Worm (Caenorhabditis elegans) whole organism, L3 larva: Measurements from ENCODE around the gene ssp-10.

ENCODE experiments used
- ZK546.5 ChIP-seq: sonication (generic microtip); optimal IDR thresholded peaks from 2 replicates; lab custom pipeline; 2017; ENCODE audit warnings: missing biosample characterization, missing genetic modification characterization
- ama-1 ChIP-seq: fragments of 150-350 bp; optimal IDR thresholded peaks from 2 replicates; lab custom pipeline; 2018
- ceh-16 ChIP-seq: sonication (generic microtip); optimal IDR thresholded peaks from 2 replicates; lab custom pipeline; 2017; ENCODE audit warnings: missing biosample characterization, missing genetic modification characterization
- ceh-28 ChIP-seq: fragments of 150-350 bp; optimal IDR thresholded peaks from 2 replicates; lab custom pipeline; 2014; ENCODE audit warnings: missing biosample characterization, missing genetic modification reagents, missing genetic modification characterization
- ceh-82 ChIP-seq: fragments of 150-350 bp; optimal IDR thresholded peaks from 2 replicates; lab custom pipeline; 2014; ENCODE audit warnings: missing biosample characterization, missing genetic modification characterization
- ceh-9 ChIP-seq: sonication (generic microtip); optimal IDR thresholded peaks from 2 replicates; lab custom pipeline; 2018; ENCODE audit warnings: missing biosample characterization, missing genetic modification characterization
- daf-12 ChIP-seq: fragments of 150-350 bp; optimal IDR thresholded peaks from 2 replicates; lab custom pipeline; 2014; ENCODE audit warnings: missing biosample characterization, missing genetic modification reagents, missing genetic modification characterization
- elt-1 ChIP-seq: fragments of 150-350 bp; optimal IDR thresholded peaks from 2 replicates; lab custom pipeline; 2014; ENCODE audit warnings: missing biosample characterization, missing genetic modification characterization
- elt-2 ChIP-seq: sonication (generic microtip); optimal IDR thresholded peaks from 2 replicates; lab custom pipeline; 2016; ENCODE audit warnings: missing genetic modification reagents, mild to moderate bottlenecking, missing genetic modification characterization, missing compliant biosample characterization
- elt-3 ChIP-seq, 3 experiments: fragments of 150-350 bp in 1 of 3; sonication (generic microtip) in 2 of 3; optimal IDR thresholded peaks; 2 replicates in 2 of 3; 4 replicates in 1 of 3; lab custom pipeline; 2014 to 2017; ENCODE audit warnings: missing biosample characterization in 3 of 3, missing genetic modification characterization in 3 of 3
- eor-1 ChIP-seq, 2 experiments: fragments of 150-350 bp; optimal IDR thresholded peaks; 2 replicates each; lab custom pipeline; 2014 to 2018; ENCODE audit warnings: missing biosample characterization in 2 of 2, missing genetic modification characterization in 2 of 2
- hmg-11 ChIP-seq: sonication (generic microtip); optimal IDR thresholded peaks from 2 replicates; lab custom pipeline; 2016; ENCODE audit warnings: missing genetic modification characterization, missing compliant biosample characterization
- lin-15B ChIP-seq: fragments of 150-350 bp; optimal IDR thresholded peaks from 2 replicates; lab custom pipeline; 2014; ENCODE audit warnings: missing biosample characterization, missing genetic modification characterization
- lin-39 ChIP-seq: fragments of 150-350 bp; optimal IDR thresholded peaks from 2 replicates; lab custom pipeline; 2018; ENCODE audit warnings: missing biosample characterization, missing genetic modification reagents, missing genetic modification characterization
- lsy-12 ChIP-seq: sonication (generic microtip); optimal IDR thresholded peaks from 2 replicates; lab custom pipeline; 2016; ENCODE audit warnings: mild to moderate bottlenecking, missing genetic modification characterization, missing compliant biosample characterization
- mdl-1 ChIP-seq: fragments of 150-350 bp; optimal IDR thresholded peaks from 2 replicates; lab custom pipeline; 2014; ENCODE audit warnings: missing biosample characterization, missing genetic modification characterization
- mml-1 ChIP-seq: fragments of 150-350 bp; sonication (generic microtip); optimal IDR thresholded peaks from 3 replicates; lab custom pipeline; 2014; ENCODE audit warnings: missing biosample characterization, missing genetic modification characterization
- nfya-1 ChIP-seq: sonication (generic microtip); optimal IDR thresholded peaks from 2 replicates; lab custom pipeline; 2017; ENCODE audit warnings: missing genetic modification characterization, mild to moderate bottlenecking, missing compliant biosample characterization, antibody characterized with exemption, moderate library complexity; ENCODE audit not compliant: insufficient read depth
- nhr-23 ChIP-seq: fragments of 150-350 bp; optimal IDR thresholded peaks from 2 replicates; lab custom pipeline; 2014; ENCODE audit warnings: missing biosample characterization, missing genetic modification reagents, missing genetic modification characterization
- nhr-25 ChIP-seq: sonication (generic microtip); optimal IDR thresholded peaks from 2 replicates; lab custom pipeline; 2017; ENCODE audit warnings: missing biosample characterization, missing genetic modification characterization
- nhr-43 ChIP-seq: sonication (generic microtip); optimal IDR thresholded peaks from 2 replicates; lab custom pipeline; 2016; ENCODE audit warnings: mild to moderate bottlenecking, missing genetic modification characterization, missing compliant biosample characterization; ENCODE audit not compliant: poor library complexity, severe bottlenecking
- nhr-67 ChIP-seq: fragments of 150-350 bp; optimal IDR thresholded peaks from 2 replicates; lab custom pipeline; 2014; ENCODE audit warnings: missing biosample characterization, missing genetic modification characterization
- pha-4 ChIP-seq: fragments of 150-350 bp; optimal IDR thresholded peaks from 2 replicates; lab custom pipeline; 2014; ENCODE audit warnings: missing biosample characterization, missing genetic modification reagents, missing genetic modification characterization
- pqm-1 ChIP-seq: fragments of 150-350 bp; optimal IDR thresholded peaks from 2 replicates; lab custom pipeline; 2017; ENCODE audit warnings: missing biosample characterization, missing genetic modification characterization, inconsistent platforms
- sea-2 ChIP-seq: fragments of 150-350 bp; sonication (generic microtip); optimal IDR thresholded peaks from 4 replicates; lab custom pipeline; 2014; ENCODE audit warnings: missing biosample characterization, missing genetic modification reagents, missing genetic modification characterization
- skn-1 ChIP-seq: fragments of 150-350 bp; optimal IDR thresholded peaks from 2 replicates; lab custom pipeline; 2014; ENCODE audit warnings: missing biosample characterization, missing genetic modification characterization
- snpc-4 ChIP-seq: fragments of 150-350 bp; optimal IDR thresholded peaks from 2 replicates; lab custom pipeline; 2014; ENCODE audit warnings: missing biosample characterization, missing genetic modification characterization
- tbx-2 ChIP-seq: sonication (generic microtip); optimal IDR thresholded peaks from 2 replicates; lab custom pipeline; 2016; ENCODE audit warnings: mild to moderate bottlenecking, missing genetic modification characterization, missing compliant biosample characterization
- unc-62 ChIP-seq: fragments of 150-350 bp; sonication (generic microtip); optimal IDR thresholded peaks from 4 replicates; lab custom pipeline; 2014; ENCODE audit warnings: missing biosample characterization, missing genetic modification reagents, missing genetic modification characterization
- zag-1 ChIP-seq: fragments of 150-350 bp; optimal IDR thresholded peaks from 2 replicates; lab custom pipeline; 2014; ENCODE audit warnings: missing biosample characterization, missing genetic modification characterization
- ztf-4 ChIP-seq: fragments of 150-350 bp; optimal IDR thresholded peaks from 2 replicates; lab custom pipeline; 2014; ENCODE audit warnings: missing biosample characterization, missing genetic modification characterization

ssp-10 gene

ce11 chrIV:9873837-9874236 lies 23.0 kb upstream of the ssp-10 start:
- TF ChIP-seq snpc-4 (tag; lab: Kevin White, UChicago), result peak; percentile 48
- TF ChIP-seq nfya-1 (tag; lab: Kevin White, UChicago), result peak; percentile 67
- peak; percentile 48 for TF ChIP-seq elt-1 (tag; lab: Kevin White, UChicago)
- TF ChIP-seq ama-1 (lab: Kevin White, UChicago), result no peak
- peak; percentile 44 for TF ChIP-seq hmg-11
- no peak for TF ChIP-seq ceh-16
- no peak for TF ChIP-seq ceh-9
- peak; percentile 15 for TF ChIP-seq lin-15B
- TF ChIP-seq elt-2 (tag; lab: Kevin White, UChicago), result peak; percentile 53
- TF ChIP-seq ztf-4 (tag; lab: Kevin White, UChicago), result peak; percentile 9
- TF ChIP-seq nhr-43 (tag; lab: Kevin White, UChicago), result no peak
- TF ChIP-seq ZK546.5 (tag; lab: Kevin White, UChicago), result no peak
- TF ChIP-seq mdl-1 (tag; lab: Kevin White, UChicago), result no peak
- peak; percentile 58 for TF ChIP-seq nhr-25 (tag; lab: Kevin White, UChicago)
- peak; percentile 59 for TF ChIP-seq pqm-1 (tag; lab: Kevin White, UChicago)
- TF ChIP-seq nhr-23, result peak; percentile 44
- TF ChIP-seq sea-2 (GFP tag; lab: Kevin White, UChicago), result no peak
- TF ChIP-seq lin-39, result no peak
- TF ChIP-seq pha-4 (tag; lab: Kevin White, UChicago), result peak; percentile 67

- TF ChIP-seq lin-39 (peak; percentile 1), skn-1 (peak; percentile 2), eor-1 (tag; optimal IDR thresholded peaks at IDR 0.05; lab: Kevin White, UChicago) (no peak), lin-15B (peak; percentile 18), zag-1 (no peak), elt-2 (tag; lab: Kevin White, UChicago) (peak; percentile 60), pha-4 (tag; lab: Kevin White, UChicago) (peak; percentile 66), ceh-82 (tag; lab: Kevin White, UChicago) (no peak), ceh-28 (tag; lab: Kevin White, UChicago) (peak; percentile 26), hmg-11 (peak; percentile 29), pqm-1 (tag; lab: Kevin White, UChicago) (peak; percentile 77), nfya-1 (tag; lab: Kevin White, UChicago) (peak; percentile 57)
Observed at ce11 chrIV:9872786-9873185, 22.0 kb upstream of the ssp-10 start.

- TF ChIP-seq elt-2 (tag; lab: Kevin White, UChicago) (no peak), elt-3 (tag; optimal IDR thresholded peaks at IDR 0.05; lab: Kevin White, UChicago) (no peak), elt-1 (tag; lab: Kevin White, UChicago) (peak; percentile 70), nhr-25 (tag; lab: Kevin White, UChicago) (peak; percentile 3), ceh-28 (tag; lab: Kevin White, UChicago) (no peak), pqm-1 (tag; lab: Kevin White, UChicago) (no peak)
Observed at ce11 chrIV:9872210-9872609, 21.4 kb upstream of the ssp-10 start.

ce11 chrIV:9869344-9869743 lies 18.5 kb upstream of the ssp-10 start:
- no peak for TF ChIP-seq ztf-4 (tag; lab: Kevin White, UChicago)
- TF ChIP-seq pha-4 (tag; lab: Kevin White, UChicago), result peak; percentile 91

ce11 chrIV:9867915-9868314 lies 17.1 kb upstream of the ssp-10 start:
- TF ChIP-seq nhr-23 (peak; percentile 99), elt-3 (tag; optimal IDR thresholded peaks at IDR 0.05; lab: Kevin White, UChicago) (peak in 2 of 3 experiments; percentile 40 to 50), mml-1 (no peak), mdl-1 (tag; lab: Kevin White, UChicago) (peak; percentile 35), pqm-1 (tag; lab: Kevin White, UChicago) (no peak), daf-12 (tag; lab: Kevin White, UChicago) (no peak), ztf-4 (tag; lab: Kevin White, UChicago) (peak; percentile 77), eor-1 (tag; optimal IDR thresholded peaks at IDR 0.05; lab: Kevin White, UChicago) (no peak), unc-62 (GFP tag; lab: Kevin White, UChicago) (peak; percentile 3), nhr-25 (tag; lab: Kevin White, UChicago) (peak; percentile 93), ceh-28 (tag; lab: Kevin White, UChicago) (peak; percentile 48), lsy-12 (tag; lab: Kevin White, UChicago) (peak; percentile 30), tbx-2 (tag; lab: Kevin White, UChicago) (peak; percentile 57), nfya-1 (tag; lab: Kevin White, UChicago) (peak; percentile 29), nhr-67 (tag; lab: Kevin White, UChicago) (no peak), nhr-43 (tag; lab: Kevin White, UChicago) (peak; percentile 99)
- TF ChIP-seq, all 47 proteins: peak for 11
